Fruit fly (Drosophila melanogaster) whole organism: ENCODE measurements around the gene Sodh2.

Experiments
- CG8478 ChIP-seq: fragments of >200 bp; optimal IDR thresholded peaks from 2 replicates; lab custom pipeline; 2018; ENCODE audit warnings: inconsistent platforms
- Dll ChIP-seq: fragments of >200 bp; optimal IDR thresholded peaks from 2 replicates; lab custom pipeline; 2017
- EcR ChIP-seq, 2 experiments: fragments of >200 bp; optimal IDR thresholded peaks; 2 replicates each; lab custom pipeline; 2017; ENCODE audit warnings: missing biosample characterization in 2 of 2, missing genetic modification characterization in 2 of 2, missing genetic modification reagents in 2 of 2
- pan ChIP-seq: fragments of >200 bp; optimal IDR thresholded peaks from 2 replicates; lab custom pipeline; 2017
- psq ChIP-seq: fragments of >200 bp; optimal IDR thresholded peaks from 2 replicates; lab custom pipeline; 2017
- usp ChIP-seq: fragments of >200 bp; optimal IDR thresholded peaks from 2 replicates; lab custom pipeline; 2017; ENCODE audit warnings: missing biosample characterization, missing genetic modification characterization, mixed read lengths

Sodh2 gene

dm6 chr3R:10854243-10854874, 21.8 kb upstream of the Sodh2 start, which contains the start of the genes CG6567 and CG4511:
TSS of gene CG6567 (minus strand) at chr3R:10854451.
TSS of gene CG4511 (plus strand) at chr3R:10854501.
- TF ChIP-seq EcR (GFP tag; optimal IDR thresholded peaks at IDR 0.05; lab: Kevin White, UChicago) = no peak
- no peak for TF ChIP-seq usp (GFP tag; lab: Kevin White, UChicago)
- no peak for TF ChIP-seq Dll (lab: Kevin White, UChicago)
- TF ChIP-seq pan (lab: Kevin White, UChicago) = no peak
- no peak for TF ChIP-seq psq
- no peak for TF ChIP-seq CG8478 (lab: Kevin White, UChicago)

- TF ChIP-seq psq (no peak), CG8478 (lab: Kevin White, UChicago) (no peak), usp (GFP tag; lab: Kevin White, UChicago) (no peak), pan (lab: Kevin White, UChicago) (no peak), EcR (GFP tag; optimal IDR thresholded peaks at IDR 0.05; lab: Kevin White, UChicago) (no peak), Dll (lab: Kevin White, UChicago) (no peak)
Measured at dm6 chr3R:10856618-10857017, 19.6 kb upstream of the Sodh2 start, which contains the start of gene CG4570. TSS of gene CG4570 (plus strand) at chr3R:10856807.

- TF ChIP-seq usp (GFP tag; lab: Kevin White, UChicago) = no peak
- TF ChIP-seq EcR (GFP tag; optimal IDR thresholded peaks at IDR 0.05; lab: Kevin White, UChicago) = no peak
- no peak for TF ChIP-seq CG8478 (lab: Kevin White, UChicago)
- no peak for TF ChIP-seq pan (lab: Kevin White, UChicago)
- TF ChIP-seq Dll (lab: Kevin White, UChicago) = no peak
- no peak for TF ChIP-seq psq
Measured at dm6 chr3R:10859713-10860112, 16.5 kb upstream of the Sodh2 start, which contains the start of gene CG14694. TSS of gene CG14694 (minus strand) at chr3R:10859813.

dm6 chr3R:10862773-10863445, 13.3 kb upstream of the Sodh2 start, which contains the start of gene CG6574:
TSS of gene CG6574 (minus strand) at chr3R:10862988.
- TF ChIP-seq CG8478 (lab: Kevin White, UChicago) (no peak), EcR (GFP tag; optimal IDR thresholded peaks at IDR 0.05; lab: Kevin White, UChicago) (no peak), psq (no peak), Dll (lab: Kevin White, UChicago) (no peak), usp (GFP tag; lab: Kevin White, UChicago) (no peak), pan (lab: Kevin White, UChicago) (no peak)

dm6 chr3R:10863446-10863819, 12.8 kb upstream of the Sodh2 start:
- TF ChIP-seq pan (lab: Kevin White, UChicago) (no peak), usp (GFP tag; lab: Kevin White, UChicago) (no peak), Dll (lab: Kevin White, UChicago) (no peak), CG8478 (lab: Kevin White, UChicago) (no peak), EcR (GFP tag; optimal IDR thresholded peaks at IDR 0.05; lab: Kevin White, UChicago) (no peak), psq (no peak)

- TF ChIP-seq usp (GFP tag; lab: Kevin White, UChicago) (no peak), pan (lab: Kevin White, UChicago) (no peak), psq (no peak), EcR (GFP tag; optimal IDR thresholded peaks at IDR 0.05; lab: Kevin White, UChicago) (no peak), CG8478 (lab: Kevin White, UChicago) (no peak), Dll (lab: Kevin White, UChicago) (no peak)
Measured at dm6 chr3R:10863956-10864355, 12.2 kb upstream of the Sodh2 start.

- TF ChIP-seq usp (GFP tag; lab: Kevin White, UChicago) (no peak), Dll (lab: Kevin White, UChicago) (no peak), CG8478 (lab: Kevin White, UChicago) (no peak), EcR (GFP tag; optimal IDR thresholded peaks at IDR 0.05; lab: Kevin White, UChicago) (no peak), pan (lab: Kevin White, UChicago) (no peak), psq (no peak)
Measured at dm6 chr3R:10868427-10868962, 7.7 kb upstream of the Sodh2 start, which contains the start of the genes SelR and Tsp86D. TSS of gene SelR (minus strand) at chr3R:10868642. TSS of gene Tsp86D (plus strand) at chr3R:10868708.

- TF ChIP-seq CG8478 (lab: Kevin White, UChicago) (no peak), psq (no peak), EcR (GFP tag; optimal IDR thresholded peaks at IDR 0.05; lab: Kevin White, UChicago) (no peak), pan (lab: Kevin White, UChicago) (no peak), usp (GFP tag; lab: Kevin White, UChicago) (no peak), Dll (lab: Kevin White, UChicago) (no peak)
Measured at dm6 chr3R:10870561-10870960, 5.6 kb upstream of the Sodh2 start.

- TF ChIP-seq Dll (lab: Kevin White, UChicago) (no peak), CG8478 (lab: Kevin White, UChicago) (no peak), pan (lab: Kevin White, UChicago) (no peak), usp (GFP tag; lab: Kevin White, UChicago) (no peak), EcR (GFP tag; optimal IDR thresholded peaks at IDR 0.05; lab: Kevin White, UChicago) (no peak), psq (no peak)
Measured at dm6 chr3R:10872148-10872783, 3.9 kb upstream of the Sodh2 start, which contains the start of gene Fdh. TSS of gene Fdh (minus strand) at chr3R:10872381.

dm6 chr3R:10872820-10873219, 3.4 kb upstream of the Sodh2 start, which contains the start of gene CG4596:
TSS of gene CG4596 (plus strand) at chr3R:10873038.
- no peak for TF ChIP-seq psq
- no peak for TF ChIP-seq pan (lab: Kevin White, UChicago)
- no peak for TF ChIP-seq Dll (lab: Kevin White, UChicago)
- no peak for TF ChIP-seq CG8478 (lab: Kevin White, UChicago)
- TF ChIP-seq usp (GFP tag; lab: Kevin White, UChicago) = no peak
- no peak for TF ChIP-seq EcR (GFP tag; optimal IDR thresholded peaks at IDR 0.05; lab: Kevin White, UChicago)
